Fruit fly (Drosophila melanogaster) whole organism, embryonic: Measurements from ENCODE around the gene Gr61a.

Experiments
- Awh ChIP-seq: fragments of 200-800 bp; sonication (Bioruptor generic); IDR thresholded peaks from 2 replicates; pipeline ENCODE4, ENCODE4 v1.3.6; 2022; ENCODE audit warnings: missing biosample characterization, missing genetic modification characterization
- Blimp-1 ChIP-seq: fragments of 200-800 bp; sonication (Bioruptor generic); optimal IDR thresholded peaks from 3 replicates; lab custom pipeline; 2018; ENCODE audit warnings: missing biosample characterization, missing genetic modification characterization, mild to moderate bottlenecking, moderate library complexity, missing genetic modification reagents
- CG11560 ChIP-seq: fragments of 200-800 bp; sonication (Bioruptor generic); IDR thresholded peaks from 3 replicates; pipeline ENCODE4 v1.3.6; 2022; ENCODE audit warnings: missing biosample characterization, missing genetic modification characterization
- CG11696 ChIP-seq: fragments of 200-800 bp; sonication (Bioruptor generic); IDR thresholded peaks from 2 replicates; pipeline ENCODE4 v1.3.6; 2022; ENCODE audit warnings: missing biosample characterization, missing genetic modification characterization
- CG12104 ChIP-seq: fragments of 200-800 bp; sonication (Bioruptor generic); optimal IDR thresholded peaks from 3 replicates; lab custom pipeline; 2016; ENCODE audit warnings: missing biosample characterization, missing genetic modification characterization
- CG12155 ChIP-seq: fragments of 200-800 bp; sonication (Bioruptor generic); optimal IDR thresholded peaks from 3 replicates; lab custom pipeline; 2016; ENCODE audit warnings: missing biosample characterization, missing genetic modification characterization
- CG12299 ChIP-seq: fragments of 200-800 bp; sonication (Bioruptor generic); optimal IDR thresholded peaks from 2 replicates; lab custom pipeline; 2018; ENCODE audit warnings: missing biosample characterization, mild to moderate bottlenecking, missing genetic modification characterization
- CG1529 ChIP-seq: fragments of 200-800 bp; sonication (Bioruptor generic); optimal IDR thresholded peaks from 3 replicates; lab custom pipeline; 2018; ENCODE audit warnings: missing biosample characterization, missing genetic modification characterization
- CG17385 ChIP-seq: fragments of 200-800 bp; sonication (Bioruptor generic); optimal IDR thresholded peaks from 3 replicates; lab custom pipeline; 2018; ENCODE audit warnings: missing biosample characterization, mild to moderate bottlenecking, missing genetic modification characterization
- CG2202 ChIP-seq: fragments of 200-800 bp; sonication (Bioruptor generic); optimal IDR thresholded peaks from 2 replicates; lab custom pipeline; 2018; ENCODE audit warnings: missing biosample characterization, mild to moderate bottlenecking, missing genetic modification characterization
- CG2678 ChIP-seq: fragments of 200-800 bp; sonication (Bioruptor generic); optimal IDR thresholded peaks from 3 replicates; lab custom pipeline; 2019; ENCODE audit warnings: missing biosample characterization, mild to moderate bottlenecking, missing genetic modification characterization, moderate library complexity
- CG32532 ChIP-seq: fragments of 200-800 bp; sonication (Bioruptor generic); IDR thresholded peaks from 2 replicates; pipeline ENCODE4 v1.3.6; 2022; ENCODE audit warnings: missing biosample characterization, missing genetic modification characterization
- CG3407 ChIP-seq: fragments of 200-800 bp; sonication (Bioruptor generic); optimal IDR thresholded peaks from 2 replicates; lab custom pipeline; 2018; ENCODE audit warnings: missing biosample characterization, mild to moderate bottlenecking, missing genetic modification characterization
- CG34422 ChIP-seq: fragments of 200-800 bp; sonication (Bioruptor generic); IDR thresholded peaks from 3 replicates; pipeline ENCODE4 v1.3.6; 2022; ENCODE audit warnings: missing biosample characterization, missing genetic modification characterization
- CG6689 ChIP-seq: fragments of 200-800 bp; sonication (Bioruptor generic); IDR thresholded peaks from 2 replicates; pipeline ENCODE4 v1.3.6; 2022; ENCODE audit warnings: missing biosample characterization, missing genetic modification characterization
- CG8924 ChIP-seq: fragments of 200-800 bp; optimal IDR thresholded peaks from 3 replicates; lab custom pipeline; 2019; ENCODE audit warnings: missing biosample characterization, mild to moderate bottlenecking, missing genetic modification characterization, moderate library complexity
- CG9437 ChIP-seq: fragments of 200-800 bp; sonication (Bioruptor generic); optimal IDR thresholded peaks from 2 replicates; lab custom pipeline; 2018; ENCODE audit warnings: missing biosample characterization, mild to moderate bottlenecking, missing genetic modification characterization
- D19A ChIP-seq: fragments of 200-800 bp; optimal IDR thresholded peaks from 3 replicates; lab custom pipeline; 2019; ENCODE audit warnings: missing biosample characterization, mild to moderate bottlenecking, missing genetic modification characterization, moderate library complexity
- Deaf1 ChIP-seq: fragments of 200-800 bp; optimal IDR thresholded peaks from 3 replicates; lab custom pipeline; 2019; ENCODE audit warnings: missing biosample characterization, mild to moderate bottlenecking, missing genetic modification characterization, moderate library complexity
- Dll ChIP-seq: fragments of 200-800 bp; sonication (Bioruptor generic); IDR thresholded peaks from 4 replicates; pipeline ENCODE4 v1.3.6; 2022; ENCODE audit warnings: missing biosample characterization, missing genetic modification characterization; ENCODE audit not compliant: partially characterized antibody
- E2f1 ChIP-seq: fragments of 200-800 bp; sonication (Bioruptor generic); IDR thresholded peaks from 2 replicates; pipeline ENCODE4 v1.3.6; 2022; ENCODE audit warnings: missing biosample characterization, missing genetic modification characterization
- H2.0 ChIP-seq: fragments of 200-800 bp; sonication (Bioruptor generic); IDR thresholded peaks from 2 replicates; pipeline ENCODE4 v1.3.6; 2022; ENCODE audit warnings: missing biosample characterization, missing genetic modification characterization
- HmgZ ChIP-seq: fragments of 200-800 bp; sonication (Bioruptor generic); optimal IDR thresholded peaks from 2 replicates; lab custom pipeline; 2018; ENCODE audit warnings: missing biosample characterization, mild to moderate bottlenecking, missing genetic modification characterization
- Oaz ChIP-seq: fragments of 200-800 bp; sonication (Bioruptor generic); IDR thresholded peaks from 2 replicates; pipeline ENCODE4 v1.3.6; 2022; ENCODE audit warnings: missing biosample characterization, missing genetic modification characterization
- PHDP ChIP-seq: fragments of 200-800 bp; sonication (Bioruptor generic); optimal IDR thresholded peaks from 3 replicates; lab custom pipeline; 2018; ENCODE audit warnings: missing biosample characterization, mild to moderate bottlenecking, missing genetic modification characterization, moderate library complexity
- Pdp1 ChIP-seq, 2 experiments: fragments of 200-800 bp; sonication (Bioruptor generic); optimal IDR thresholded peaks; 3 replicates each; lab custom pipeline; 2016; ENCODE audit warnings: missing biosample characterization in 2 of 2, missing genetic modification characterization in 2 of 2, mild to moderate bottlenecking in 1 of 2, moderate library complexity in 1 of 2
- Sox102F ChIP-seq: fragments of 200-800 bp; sonication (Bioruptor generic); optimal IDR thresholded peaks from 2 replicates; lab custom pipeline; 2018; ENCODE audit warnings: missing biosample characterization, mild to moderate bottlenecking, missing genetic modification characterization, moderate library complexity
- ato ChIP-seq: fragments of 200-800 bp; sonication (Bioruptor generic); IDR thresholded peaks from 2 replicates; pipeline ENCODE4 v1.3.6; 2022; ENCODE audit warnings: missing biosample characterization, missing genetic modification characterization; ENCODE audit not compliant: partially characterized antibody
- chif ChIP-seq, 2 experiments: fragments of 200-800 bp; sonication (Bioruptor generic); optimal IDR thresholded peaks; 3 replicates each; lab custom pipeline; 2016; ENCODE audit warnings: missing biosample characterization in 2 of 2, missing genetic modification characterization in 2 of 2
- chn ChIP-seq: fragments of 200-800 bp; sonication (Bioruptor generic); optimal IDR thresholded peaks from 2 replicates; lab custom pipeline; 2016; ENCODE audit warnings: missing biosample characterization, missing genetic modification characterization
- ci ChIP-seq: fragments of 200-800 bp; sonication (Bioruptor generic); IDR thresholded peaks from 3 replicates; pipeline ENCODE4 v1.3.6; 2022; ENCODE audit warnings: missing biosample characterization, missing genetic modification characterization
- crol ChIP-seq: fragments of 200-800 bp; sonication (Bioruptor generic); IDR thresholded peaks from 2 replicates; pipeline ENCODE4 v1.3.6; 2022; ENCODE audit warnings: missing biosample characterization, missing genetic modification characterization
- cwo ChIP-seq: fragments of 200-800 bp; sonication (Bioruptor generic); optimal IDR thresholded peaks from 3 replicates; lab custom pipeline; 2017; ENCODE audit warnings: missing biosample characterization, missing genetic modification characterization, mild to moderate bottlenecking, moderate library complexity, missing genetic modification reagents
- en ChIP-seq: fragments of 200-800 bp; sonication (Bioruptor generic); optimal IDR thresholded peaks from 2 replicates; lab custom pipeline; 2016; ENCODE audit warnings: missing biosample characterization, missing genetic modification characterization
- fd3F ChIP-seq: fragments of 200-800 bp; sonication (Bioruptor generic); optimal IDR thresholded peaks from 2 replicates; lab custom pipeline; 2018; ENCODE audit warnings: missing biosample characterization, mild to moderate bottlenecking, missing genetic modification characterization, moderate library complexity
- hkb ChIP-seq, 2 experiments: fragments of 200-800 bp in 1 of 2; fragments of >200 bp in 1 of 2; sonication (Bioruptor generic) in 1 of 2; IDR thresholded peaks in 1 of 2; optimal IDR thresholded peaks in 1 of 2; 2 replicates each; pipeline versions ENCODE4 v1.3.6 to Lab custom; 2017 to 2022; ENCODE audit warnings: missing biosample characterization in 1 of 2, missing genetic modification characterization in 1 of 2
- ken ChIP-seq: fragments of 200-800 bp; sonication (Bioruptor generic); IDR thresholded peaks from 3 replicates; pipeline ENCODE4 v1.3.6; 2022; ENCODE audit warnings: missing biosample characterization, missing genetic modification characterization
- luna ChIP-seq: fragments of 200-800 bp; sonication (Bioruptor generic); optimal IDR thresholded peaks from 2 replicates; lab custom pipeline; 2016; ENCODE audit warnings: missing biosample characterization, missing genetic modification characterization
- mirr ChIP-seq: fragments of 200-800 bp; sonication (Bioruptor generic); optimal IDR thresholded peaks from 3 replicates; lab custom pipeline; 2018; ENCODE audit warnings: missing biosample characterization, mild to moderate bottlenecking, missing genetic modification characterization
- nmo ChIP-seq: fragments of 200-800 bp; sonication (Bioruptor generic); optimal IDR thresholded peaks from 2 replicates; lab custom pipeline; 2018; ENCODE audit warnings: missing biosample characterization, mild to moderate bottlenecking, missing genetic modification characterization, moderate library complexity
- onecut ChIP-seq: fragments of 200-800 bp; sonication (Bioruptor generic); IDR thresholded peaks from 2 replicates; pipeline ENCODE4 v1.3.6; 2022; ENCODE audit warnings: missing biosample characterization, missing genetic modification characterization
- peb ChIP-seq: fragments of 200-800 bp; sonication (Bioruptor generic); IDR thresholded peaks from 2 replicates; pipeline ENCODE4 v1.3.6; 2022; ENCODE audit warnings: missing biosample characterization, missing genetic modification characterization
- salm ChIP-seq: fragments of 200-800 bp; sonication (Bioruptor generic); optimal IDR thresholded peaks from 2 replicates; lab custom pipeline; 2018; ENCODE audit warnings: missing biosample characterization, mild to moderate bottlenecking, missing genetic modification characterization
- shn ChIP-seq: fragments of 200-800 bp; sonication (Bioruptor generic); optimal IDR thresholded peaks from 3 replicates; lab custom pipeline; 2016; ENCODE audit warnings: missing biosample characterization, missing genetic modification characterization
- slp2 ChIP-seq: fragments of 200-800 bp; sonication (Bioruptor generic); optimal IDR thresholded peaks from 2 replicates; lab custom pipeline; 2016; ENCODE audit warnings: missing biosample characterization, missing genetic modification characterization
- stc ChIP-seq: fragments of 200-800 bp; sonication (Bioruptor generic); IDR thresholded peaks from 2 replicates; pipeline ENCODE4 v1.3.6; 2022; ENCODE audit warnings: missing biosample characterization, missing genetic modification characterization
- tgo ChIP-seq: fragments of 200-800 bp; sonication (Bioruptor generic); IDR thresholded peaks from 3 replicates; pipeline ENCODE4 v1.3.6; 2022; ENCODE audit warnings: missing biosample characterization, missing genetic modification characterization
- tio ChIP-seq: fragments of 200-800 bp; sonication (Bioruptor generic); optimal IDR thresholded peaks from 2 replicates; lab custom pipeline; 2017; ENCODE audit warnings: missing biosample characterization, missing genetic modification characterization, inconsistent platforms
- twi ChIP-seq: fragments of 200-800 bp; optimal IDR thresholded peaks from 2 replicates; lab custom pipeline; 2019; ENCODE audit warnings: missing biosample characterization, mild to moderate bottlenecking, missing genetic modification characterization, moderate library complexity

The Gr61a gene

dm6 chr3L:804557-805260 is 36.5 kb upstream of the Gr61a start:
- TF ChIP-seq CG6689 (GFP tag; lab: Robert Waterston, UW) (0 out of 2 replicates have a peak, but pooled peaks have one; percentile 31), PHDP (tag; lab: Kevin White, UChicago) (peak; percentile 43), shn (GFP tag; lab: Kevin White, UChicago) (no peak), Pdp1 (GFP tag; optimal IDR thresholded peaks at IDR 0.05; lab: Kevin White, UChicago) (peak in 1 of 2 experiments; percentile 18), tgo (GFP tag; lab: Robert Waterston, UW) (no peak; the same call in 2 of the 3 replicates), mirr (GFP tag; lab: Kevin White, UChicago) (no peak), onecut (peak; percentile 97), E2f1 (GFP tag; lab: Robert Waterston, UW) (peak; percentile 17; the same call in 1 of the 2 replicates), crol (GFP tag; lab: Robert Waterston, UW) (no peak), ato (GFP tag; lab: Robert Waterston, UW) (no peak), Blimp-1 (GFP tag; lab: Kevin White, UChicago) (peak; percentile 48), CG12155 (GFP tag; lab: Kevin White, UChicago) (no peak), stc (GFP tag; lab: Robert Waterston, UW) (no peak), en (GFP tag; lab: Kevin White, UChicago) (no peak), Awh (GFP tag; lab: Robert Waterston, UW) (no peak; the same call in 1 of the 2 replicates), CG9437 (no peak), Deaf1 (tag; lab: Kevin White, UChicago) (peak; percentile 0), ken (GFP tag; lab: Robert Waterston, UW) (no peak), CG8924 (tag; lab: Kevin White, UChicago) (peak; percentile 1), cwo (GFP tag; lab: Kevin White, UChicago) (peak; percentile 5), chn (GFP tag; lab: Kevin White, UChicago) (peak; percentile 30), chif (GFP tag; optimal IDR thresholded peaks at IDR 0.05; lab: Kevin White, UChicago) (peak in 1 of 2 experiments; percentile 30), Oaz (GFP tag; lab: Robert Waterston, UW) (0 out of 2 replicates have a peak, but pooled peaks have one; percentile 10), Dll (GFP tag; lab: Robert Waterston, UW) (no peak), CG11696 (GFP tag; lab: Robert Waterston, UW) (no peak), salm (tag; lab: Kevin White, UChicago) (no peak), nmo (GFP tag; lab: Kevin White, UChicago) (peak; percentile 37), CG11560 (tag; lab: Robert Waterston, UW) (no peak), tio (no peak), fd3F (GFP tag; lab: Kevin White, UChicago) (no peak), CG1529 (GFP tag; lab: Kevin White, UChicago) (no peak), twi (tag; lab: Kevin White, UChicago) (peak; percentile 7), hkb (optimal IDR thresholded peaks at IDR 0.05; lab: Kevin White, UChicago) (no peak), hkb (GFP tag; IDR thresholded peaks at IDR 0.05; lab: Robert Waterston, UW) (peak; percentile 32; the same call in 1 of the 2 replicates), CG17385 (GFP tag; lab: Kevin White, UChicago) (peak; percentile 26), CG12299 (tag; lab: Kevin White, UChicago) (no peak), CG32532 (GFP tag; lab: Robert Waterston, UW) (no peak), CG3407 (GFP tag; lab: Kevin White, UChicago) (peak; percentile 22), CG34422 (GFP tag; lab: Robert Waterston, UW) (no peak), CG2202 (tag; lab: Kevin White, UChicago) (no peak), luna (no peak), CG2678 (tag; lab: Kevin White, UChicago) (peak; percentile 54), ci (peak; percentile 47; the same call in 1 of the 3 replicates), D19A (tag; lab: Kevin White, UChicago) (peak; percentile 47), peb (GFP tag; lab: Robert Waterston, UW) (peak; percentile 42; the same call in 1 of the 2 replicates), HmgZ (tag; lab: Kevin White, UChicago) (no peak), slp2 (no peak), CG12104 (GFP tag; lab: Kevin White, UChicago) (no peak), H2.0 (GFP tag; lab: Robert Waterston, UW) (0 out of 2 replicates have a peak, but pooled peaks have one; percentile 21), Sox102F (peak; percentile 41)
